Fruit fly (Drosophila melanogaster) whole organism, embryonic: ENCODE data around the gene Psf3.
A peak's percentile ranks its signal among the peaks of the same experiment; 100 is the strongest.

Source experiments
- Asciz ChIP-seq: fragments of 200-800 bp; sonication (Bioruptor generic); optimal IDR thresholded peaks from 2 replicates; lab custom pipeline; 2017; ENCODE audit warnings: missing biosample characterization, mild to moderate bottlenecking, missing genetic modification characterization, missing genetic modification reagents
- BEAF-32 ChIP-seq: fragments of 200-800 bp; sonication (Bioruptor generic); optimal IDR thresholded peaks from 3 replicates; lab custom pipeline; 2017; ENCODE audit warnings: missing biosample characterization, missing genetic modification characterization, mild to moderate bottlenecking, moderate library complexity, missing genetic modification reagents
- CG11456 ChIP-seq: fragments of 200-800 bp; sonication (Bioruptor generic); IDR thresholded peaks from 3 replicates; pipeline ENCODE4 v1.3.6; 2022; ENCODE audit warnings: missing biosample characterization, missing genetic modification characterization
- CG11696 ChIP-seq: fragments of 200-800 bp; sonication (Bioruptor generic); IDR thresholded peaks from 2 replicates; pipeline ENCODE4 v1.3.6; 2022; ENCODE audit warnings: missing biosample characterization, missing genetic modification characterization
- CG11723 ChIP-seq: fragments of 200-800 bp; sonication (Bioruptor generic); optimal IDR thresholded peaks from 2 replicates; lab custom pipeline; 2017; ENCODE audit warnings: missing biosample characterization, mild to moderate bottlenecking, missing genetic modification characterization
- CG13287 ChIP-seq: fragments of 200-800 bp; sonication (Bioruptor generic); IDR thresholded peaks from 2 replicates; pipeline ENCODE4 v1.3.6; 2022; ENCODE audit warnings: missing biosample characterization, missing genetic modification characterization; ENCODE audit not compliant: partially characterized antibody
- CG15011 ChIP-seq: fragments of 200-800 bp; sonication (Bioruptor generic); optimal IDR thresholded peaks from 3 replicates; lab custom pipeline; 2018; ENCODE audit warnings: missing biosample characterization, mild to moderate bottlenecking, missing genetic modification characterization
- CG1529 ChIP-seq: fragments of 200-800 bp; sonication (Bioruptor generic); optimal IDR thresholded peaks from 3 replicates; lab custom pipeline; 2018; ENCODE audit warnings: missing biosample characterization, missing genetic modification characterization
- CG15514 ChIP-seq: fragments of 200-800 bp; sonication (Bioruptor generic); optimal IDR thresholded peaks from 3 replicates; lab custom pipeline; 2017; ENCODE audit warnings: missing biosample characterization, missing genetic modification characterization, mild to moderate bottlenecking, moderate library complexity, missing genetic modification reagents
- CG16779 ChIP-seq: fragments of 200-800 bp; sonication (Bioruptor generic); IDR thresholded peaks from 2 replicates; pipeline ENCODE4 v1.3.6; 2022; ENCODE audit warnings: missing biosample characterization, missing genetic modification characterization
- CG2875 ChIP-seq: fragments of 200-800 bp; sonication (Bioruptor generic); optimal IDR thresholded peaks from 2 replicates; lab custom pipeline; 2017; ENCODE audit warnings: missing biosample characterization, mild to moderate bottlenecking, missing genetic modification characterization, missing genetic modification reagents
- CG31388 ChIP-seq: fragments of 200-800 bp; sonication (Bioruptor generic); optimal IDR thresholded peaks from 2 replicates; lab custom pipeline; 2016; ENCODE audit warnings: missing biosample characterization, missing genetic modification characterization
- CG33213 ChIP-seq: fragments of 200-800 bp; sonication (Bioruptor generic); optimal IDR thresholded peaks from 3 replicates; lab custom pipeline; 2016; ENCODE audit warnings: missing biosample characterization, missing genetic modification characterization
- CG7556 ChIP-seq: fragments of 200-800 bp; sonication (Bioruptor generic); optimal IDR thresholded peaks from 2 replicates; lab custom pipeline; 2017; ENCODE audit warnings: missing biosample characterization, mild to moderate bottlenecking, missing genetic modification characterization
- CG7963 ChIP-seq: fragments of 200-800 bp; sonication (Bioruptor generic); IDR thresholded peaks from 3 replicates; pipeline ENCODE4 v1.3.6; 2022; ENCODE audit warnings: missing biosample characterization, missing genetic modification characterization; ENCODE audit not compliant: partially characterized antibody
- CG8281 ChIP-seq: fragments of 200-800 bp; sonication (Bioruptor generic); optimal IDR thresholded peaks from 2 replicates; lab custom pipeline; 2018; ENCODE audit warnings: missing biosample characterization, mild to moderate bottlenecking, missing genetic modification characterization, moderate library complexity
- CG9215 ChIP-seq: fragments of 200-800 bp; sonication (Bioruptor generic); IDR thresholded peaks from 2 replicates; pipeline ENCODE4 v1.3.6; 2022; ENCODE audit warnings: missing biosample characterization, missing genetic modification characterization
- CTCF ChIP-seq: fragments of 200-800 bp; sonication (Bioruptor generic); optimal IDR thresholded peaks from 2 replicates; lab custom pipeline; 2017; ENCODE audit warnings: missing biosample characterization, mild to moderate bottlenecking, missing genetic modification characterization, moderate library complexity
- Camta ChIP-seq: fragments of 200-800 bp; sonication (Bioruptor generic); optimal IDR thresholded peaks from 2 replicates; lab custom pipeline; 2016; ENCODE audit warnings: missing biosample characterization, missing genetic modification characterization
- Dref ChIP-seq: fragments of 200-800 bp; sonication (Bioruptor generic); IDR thresholded peaks from 2 replicates; pipeline ENCODE4 v1.3.6; 2022; ENCODE audit warnings: missing biosample characterization, missing genetic modification characterization
- Drgx ChIP-seq: fragments of 200-800 bp; sonication (Bioruptor generic); IDR thresholded peaks from 2 replicates; pipeline ENCODE4 v1.3.6; 2022; ENCODE audit warnings: missing biosample characterization, missing genetic modification characterization
- Fer3 ChIP-seq: fragments of 200-800 bp; sonication (Bioruptor generic); optimal IDR thresholded peaks from 2 replicates; lab custom pipeline; 2018; ENCODE audit warnings: missing biosample characterization, mild to moderate bottlenecking, missing genetic modification characterization, moderate library complexity
- Gsc ChIP-seq: fragments of 200-800 bp; sonication (Bioruptor generic); IDR thresholded peaks from 2 replicates; pipeline ENCODE4 v1.3.6; 2022; ENCODE audit warnings: missing biosample characterization, missing genetic modification characterization
- HLH54F ChIP-seq: fragments of 200-800 bp; sonication (Bioruptor generic); optimal IDR thresholded peaks from 3 replicates; lab custom pipeline; 2016; ENCODE audit warnings: missing biosample characterization, missing genetic modification characterization
- Lhr ChIP-seq: fragments of 200-800 bp; sonication (Bioruptor generic); optimal IDR thresholded peaks from 3 replicates; lab custom pipeline; 2017; ENCODE audit warnings: mild to moderate bottlenecking, missing biosample characterization, missing genetic modification reagents, missing genetic modification characterization
- Med ChIP-seq: fragments of 200-800 bp; sonication (Bioruptor generic); peaks from one replicate; lab custom pipeline; 2016; ENCODE audit warnings: missing biosample characterization, missing genetic modification characterization, mild to moderate bottlenecking, inconsistent platforms, moderate library complexity
- NFAT ChIP-seq: fragments of 200-800 bp; sonication (Bioruptor generic); IDR thresholded peaks from 2 replicates; pipeline ENCODE4 v1.3.6; 2022; ENCODE audit warnings: missing biosample characterization, missing genetic modification characterization
- NfI ChIP-seq: fragments of 200-800 bp; sonication (Bioruptor generic); optimal IDR thresholded peaks from 3 replicates; lab custom pipeline; 2018; ENCODE audit warnings: missing biosample characterization, mild to moderate bottlenecking, missing genetic modification characterization, moderate library complexity
- Side ChIP-seq: fragments of 200-800 bp; sonication (Bioruptor generic); optimal IDR thresholded peaks from 2 replicates; lab custom pipeline; 2016; ENCODE audit warnings: missing biosample characterization, missing genetic modification characterization
- Taf1 ChIP-seq: fragments of 200-800 bp; sonication (Bioruptor generic); IDR thresholded peaks from 2 replicates; pipeline ENCODE4 v1.3.6; 2022; ENCODE audit warnings: missing biosample characterization, missing genetic modification characterization
- Xbp1 ChIP-seq: fragments of 200-800 bp; sonication (Bioruptor generic); optimal IDR thresholded peaks from 3 replicates; lab custom pipeline; 2016; ENCODE audit warnings: missing biosample characterization, mild to moderate bottlenecking, missing genetic modification characterization
- ara ChIP-seq: fragments of 200-800 bp; sonication (Bioruptor generic); IDR thresholded peaks from 2 replicates; pipeline ENCODE4 v1.3.6; 2022; ENCODE audit warnings: missing biosample characterization, missing genetic modification characterization
- chinmo ChIP-seq: fragments of 200-800 bp; sonication (Bioruptor generic); IDR thresholded peaks from 4 replicates; pipeline ENCODE4 v1.3.6; 2022; ENCODE audit warnings: missing biosample characterization, missing genetic modification characterization; ENCODE audit not compliant: partially characterized antibody
- gfzf ChIP-seq: fragments of 200-800 bp; sonication (Bioruptor generic); optimal IDR thresholded peaks from 2 replicates; lab custom pipeline; 2016; ENCODE audit warnings: missing biosample characterization, mild to moderate bottlenecking, missing genetic modification characterization, moderate library complexity
- her ChIP-seq: fragments of 200-800 bp; sonication (Bioruptor generic); optimal IDR thresholded peaks from 2 replicates; lab custom pipeline; 2016; ENCODE audit warnings: missing biosample characterization, missing genetic modification characterization
- insv ChIP-seq, 2 experiments: fragments of 200-800 bp; sonication (Bioruptor generic); optimal IDR thresholded peaks; 3 replicates each; lab custom pipeline; 2016 to 2018; ENCODE audit warnings: missing biosample characterization in 2 of 2, missing genetic modification characterization in 2 of 2
- knrl ChIP-seq: fragments of 200-800 bp; sonication (Bioruptor generic); IDR thresholded peaks from 3 replicates; pipeline ENCODE4 v1.3.6; 2022; ENCODE audit warnings: missing biosample characterization, missing genetic modification characterization; ENCODE audit not compliant: partially characterized antibody
- lab ChIP-seq: fragments of 200-800 bp; sonication (Bioruptor generic); optimal IDR thresholded peaks from 3 replicates; lab custom pipeline; 2017; ENCODE audit warnings: missing biosample characterization, missing genetic modification characterization, mild to moderate bottlenecking, moderate library complexity, missing genetic modification reagents
- pan ChIP-seq, 4 experiments: fragments of >200 bp in 3 of 4; fragments of 200-800 bp in 1 of 4; sonication (Bioruptor generic) in 1 of 4; optimal IDR thresholded peaks in 3 of 4; IDR thresholded peaks in 1 of 4; 2 replicates each; pipeline versions ENCODE4 v1.3.6 to Lab custom; 2017 to 2022; ENCODE audit warnings: missing biosample characterization in 2 of 4, missing genetic modification characterization in 2 of 4, mixed read lengths in 1 of 4
- pfk ChIP-seq: fragments of 200-800 bp; sonication (Bioruptor generic); optimal IDR thresholded peaks from 2 replicates; lab custom pipeline; 2018; ENCODE audit warnings: missing biosample characterization, mild to moderate bottlenecking, missing genetic modification characterization, moderate library complexity
- repo ChIP-seq: fragments of 200-800 bp; sonication (Bioruptor generic); optimal IDR thresholded peaks from 2 replicates; lab custom pipeline; 2016; ENCODE audit warnings: missing biosample characterization, missing genetic modification characterization
- sc ChIP-seq, 3 experiments: fragments of >200 bp in 2 of 3; fragments of 200-800 bp in 1 of 3; sonication (Bioruptor generic) in 1 of 3; optimal IDR thresholded peaks; 2 replicates in 2 of 3; 3 replicates in 1 of 3; lab custom pipeline; 2017; ENCODE audit warnings: mild to moderate bottlenecking in 1 of 3, missing biosample characterization in 1 of 3, missing genetic modification characterization in 1 of 3, missing genetic modification reagents in 1 of 3
- sd ChIP-seq: fragments of 200-800 bp; sonication (Bioruptor generic); optimal IDR thresholded peaks from 3 replicates; lab custom pipeline; 2018; ENCODE audit warnings: missing biosample characterization, mild to moderate bottlenecking, missing genetic modification characterization, moderate library complexity
- slbo ChIP-seq: fragments of 200-800 bp; sonication (Bioruptor generic); IDR thresholded peaks from 2 replicates; pipeline ENCODE4 v1.3.6; 2022; ENCODE audit warnings: missing biosample characterization, missing genetic modification characterization
- stc ChIP-seq: fragments of 200-800 bp; sonication (Bioruptor generic); IDR thresholded peaks from 2 replicates; pipeline ENCODE4 v1.3.6; 2022; ENCODE audit warnings: missing biosample characterization, missing genetic modification characterization
- stwl ChIP-seq: fragments of 200-800 bp; sonication (Bioruptor generic); optimal IDR thresholded peaks from 3 replicates; lab custom pipeline; 2018; ENCODE audit warnings: missing biosample characterization, mild to moderate bottlenecking, missing genetic modification characterization, moderate library complexity
- tio ChIP-seq: fragments of 200-800 bp; sonication (Bioruptor generic); optimal IDR thresholded peaks from 2 replicates; lab custom pipeline; 2017; ENCODE audit warnings: missing biosample characterization, missing genetic modification characterization, inconsistent platforms
- trem ChIP-seq: fragments of 200-800 bp; optimal IDR thresholded peaks from 3 replicates; lab custom pipeline; 2019; ENCODE audit warnings: missing biosample characterization, mild to moderate bottlenecking, missing genetic modification characterization, moderate library complexity
- vnd ChIP-seq: fragments of 200-800 bp; sonication (Bioruptor generic); IDR thresholded peaks from 3 replicates; pipeline ENCODE4 v1.3.6; 2022; ENCODE audit warnings: missing biosample characterization, missing genetic modification characterization; ENCODE audit not compliant: partially characterized antibody
- yki ChIP-seq: fragments of >200 bp; optimal IDR thresholded peaks from 3 replicates; lab custom pipeline; 2018

The Psf3 gene

dm6 chrX:10385757-10386156, at the start of gene Psf3, which contains the start of gene flw (continued):
- peak; percentile 20 for TF ChIP-seq her (GFP tag; lab: Kevin White, UChicago)
- TF ChIP-seq sc (optimal IDR thresholded peaks at IDR 0.05; lab: Kevin White, UChicago) = no peak
- TF ChIP-seq sc (GFP tag; optimal IDR thresholded peaks at IDR 0.05; lab: Kevin White, UChicago) = no peak
- TF ChIP-seq CG15514 (GFP tag; lab: Kevin White, UChicago) = peak; percentile 47
- peak; percentile 68 for TF ChIP-seq CG13287 (GFP tag; lab: Robert Waterston, UW)
- TF ChIP-seq CG11696 (GFP tag; lab: Robert Waterston, UW) = no peak
- TF ChIP-seq pan (optimal IDR thresholded peaks at IDR 0.05; lab: Kevin White, UChicago) = no peak
- TF ChIP-seq pan (GFP tag; optimal IDR thresholded peaks at IDR 0.05 in 1 of 2, IDR thresholded peaks at IDR 0.05 in 1 of 2) = peak in 1 of 2 experiments; percentile 34
- TF ChIP-seq NfI (GFP tag; lab: Kevin White, UChicago) = peak; percentile 36
- no peak for TF ChIP-seq CG1529 (GFP tag; lab: Kevin White, UChicago)
- TF ChIP-seq Taf1 (GFP tag; lab: Robert Waterston, UW) = no peak
- no peak for TF ChIP-seq CG9215 (GFP tag; lab: Robert Waterston, UW)
- no peak for TF ChIP-seq lab (GFP tag; lab: Kevin White, UChicago)
- TF ChIP-seq repo (GFP tag; lab: Kevin White, UChicago) = no peak
- TF ChIP-seq Lhr (GFP tag; lab: Kevin White, UChicago) = no peak
- TF ChIP-seq CTCF (GFP tag; lab: Kevin White, UChicago) = no peak
- peak; percentile 83 for TF ChIP-seq Dref (GFP tag; lab: Robert Waterston, UW)
- no peak for TF ChIP-seq CG15011 (GFP tag; lab: Kevin White, UChicago)
- TF ChIP-seq CG7963 = 0 out of 3 replicates have a peak, but pooled peaks have one; percentile 34
- TF ChIP-seq NFAT = peak; percentile 12; the same call in 1 of the 2 replicates
- no peak for TF ChIP-seq sd
- TF ChIP-seq insv (GFP tag; optimal IDR thresholded peaks at IDR 0.05; lab: Kevin White, UChicago) = no peak
- TF ChIP-seq stc (GFP tag; lab: Robert Waterston, UW) = no peak
- 0 out of 4 replicates have a peak, but pooled peaks have one; percentile 57 for TF ChIP-seq chinmo (GFP tag; lab: Robert Waterston, UW)
- peak; percentile 57 for TF ChIP-seq slbo
- no peak for TF ChIP-seq yki (lab: Kevin White, UChicago)
- TF ChIP-seq CG33213 (GFP tag; lab: Kevin White, UChicago) = no peak
- TF ChIP-seq Gsc (GFP tag; lab: Robert Waterston, UW) = no peak
- no peak for TF ChIP-seq CG16779
- TF ChIP-seq trem (tag; lab: Kevin White, UChicago) = peak; percentile 57
- peak; percentile 76 for TF ChIP-seq BEAF-32 (GFP tag; lab: Kevin White, UChicago)
- TF ChIP-seq vnd = peak; percentile 49; the same call in 1 of the 3 replicates
- TF ChIP-seq HLH54F (GFP tag; lab: Kevin White, UChicago) = peak; percentile 24
- TF ChIP-seq Side = peak; percentile 5
- TF ChIP-seq gfzf = peak; percentile 79
- no peak for TF ChIP-seq Drgx
- no peak for TF ChIP-seq CG7556
- TF ChIP-seq CG11723 (GFP tag; lab: Kevin White, UChicago) = no peak
- TF ChIP-seq Fer3 = peak; percentile 25
- peak; percentile 85 for TF ChIP-seq Med (GFP tag; lab: Kevin White, UChicago)
- peak; percentile 93 for TF ChIP-seq stwl (tag; lab: Kevin White, UChicago)
- no peak for TF ChIP-seq ara
- TF ChIP-seq CG31388 = no peak
- no peak for TF ChIP-seq CG8281 (tag; lab: Kevin White, UChicago)
- TF ChIP-seq tio (GFP tag; lab: Kevin White, UChicago) = no peak
- TF ChIP-seq CG11456 = peak; percentile 51; the same call in 1 of the 3 replicates
- no peak for TF ChIP-seq CG2875 (GFP tag; lab: Kevin White, UChicago)
- peak; percentile 22 for TF ChIP-seq Xbp1 (GFP tag; lab: Kevin White, UChicago)
- TF ChIP-seq Asciz = no peak
- TF ChIP-seq Camta (GFP tag; lab: Kevin White, UChicago) = no peak
- TF ChIP-seq pfk (GFP tag; lab: Kevin White, UChicago) = peak; percentile 15
- TF ChIP-seq knrl (GFP tag; lab: Robert Waterston, UW) = peak; percentile 52
